Worm (Caenorhabditis elegans): ENCODE data around the gene F42F12.3.

DNA sequence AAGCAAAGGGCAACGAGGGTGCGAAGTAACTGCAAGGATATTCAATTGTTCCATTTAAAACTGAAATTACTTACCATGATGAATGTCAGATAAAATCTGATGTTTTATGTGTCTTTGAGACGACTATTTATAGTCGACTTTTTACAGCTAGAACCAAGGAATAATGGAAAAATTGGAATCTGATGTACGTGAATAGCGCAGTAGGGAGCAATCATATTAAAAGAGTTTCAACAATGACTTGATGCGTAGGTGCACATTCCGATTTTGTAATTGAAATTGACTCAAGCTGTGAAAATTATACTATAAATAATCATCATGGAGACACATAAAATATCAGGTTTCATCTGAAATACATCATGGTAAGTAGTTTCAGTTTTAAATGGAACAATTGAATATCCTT is 7.1 kb upstream of the F42F12.3 start, which contains the start of the genes nspc-9 and nspc-10:
- no peak for TF ChIP-seq snpc-4 (tag; optimal IDR thresholded peaks at IDR 0.05)
- TF ChIP-seq ceh-83 (GFP tag; optimal IDR thresholded peaks at IDR 0.05) = no peak
- TF ChIP-seq mab-5 (tag; optimal IDR thresholded peaks at IDR 0.05) = no peak
- no peak for TF ChIP-seq nhr-28 (tag; optimal IDR thresholded peaks at IDR 0.05)
- no peak for TF ChIP-seq pha-4 (tag; optimal IDR thresholded peaks at IDR 0.05)
- TF ChIP-seq nhr-76 (tag; optimal IDR thresholded peaks at IDR 0.05) = no peak
